Worm (Caenorhabditis elegans) whole organism, midembryonic: ENCODE results near the gene tsen-2.

ENCODE experiments used
- T22C8.4 ChIP-seq: fragments of 200-800 bp; sonication (Bioruptor generic); IDR thresholded peaks from 2 replicates; pipeline ENCODE4 v1.3.6; 2022; ENCODE audit warnings: missing genetic modification characterization, missing compliant biosample characterization
- flt-1 ChIP-seq: fragments of 200-800 bp; sonication (Bioruptor generic); IDR thresholded peaks from 2 replicates; pipeline ENCODE4 v1.3.6; 2022; ENCODE audit warnings: missing genetic modification characterization, missing compliant biosample characterization
- klf-2 ChIP-seq: fragments of 200-800 bp; sonication (Bioruptor generic); conservative IDR thresholded peaks from 2 replicates; pipeline ENCODE4 v1.3.6; 2022; ENCODE audit warnings: missing genetic modification reagents, missing genetic modification characterization, missing compliant biosample characterization
- ref-1 ChIP-seq: fragments of 200-800 bp; sonication (Bioruptor generic); conservative IDR thresholded peaks from 2 replicates; pipeline ENCODE4 v1.3.6; 2022; ENCODE audit warnings: missing genetic modification reagents, missing genetic modification characterization, missing compliant biosample characterization
- tab-1 ChIP-seq: fragments of 200-800 bp; sonication (Bioruptor generic); IDR thresholded peaks from 2 replicates; pipeline ENCODE4 v1.3.6; 2022; ENCODE audit warnings: missing genetic modification characterization, missing compliant biosample characterization
- ztf-29 ChIP-seq: fragments of 200-800 bp; sonication (Bioruptor generic); IDR thresholded peaks from 2 replicates; pipeline ENCODE4 v1.3.6; 2022; ENCODE audit warnings: missing genetic modification reagents, missing genetic modification characterization, missing compliant biosample characterization

DNA sequence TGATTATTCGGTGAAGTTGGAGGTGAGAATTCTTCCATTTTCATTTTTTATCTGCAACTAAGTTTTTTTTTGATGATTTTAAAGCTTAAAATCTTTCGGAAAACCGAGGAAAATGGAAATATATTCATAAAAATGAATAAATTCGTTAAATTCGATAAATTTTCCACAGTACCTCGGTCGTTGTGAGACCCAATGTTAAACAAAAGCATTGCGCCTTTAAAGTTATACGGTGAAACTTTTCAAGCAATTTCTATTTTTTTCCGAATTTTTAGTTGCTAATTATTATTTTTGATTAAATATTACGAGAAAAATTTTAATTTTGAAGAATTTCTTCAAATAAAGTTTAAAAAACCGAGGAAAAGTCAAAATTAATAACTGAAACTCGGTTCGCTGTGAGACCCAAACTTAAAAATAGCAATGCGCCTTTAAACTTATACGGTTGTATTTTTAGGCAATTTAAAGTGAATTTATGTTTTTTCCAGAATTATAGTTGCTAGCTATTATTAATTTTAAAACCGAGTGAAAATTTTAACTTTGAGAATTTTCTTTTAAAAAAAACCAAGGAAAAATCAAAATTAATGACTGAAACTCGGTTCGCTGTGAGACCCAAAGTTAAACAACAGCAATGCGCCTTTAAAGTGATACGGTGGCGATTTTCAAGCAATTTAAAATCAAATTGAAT, 28.7 kb downstream of the tsen-2 start, which contains the start of gene taf-12:
- TF ChIP-seq flt-1 (no peak), T22C8.4 (GFP tag; lab: Robert Waterston, UW) (no peak), ztf-29 (GFP tag; lab: Robert Waterston, UW) (no peak), tab-1 (GFP tag; lab: Robert Waterston, UW) (no peak), ref-1 (GFP tag; lab: Robert Waterston, UW) (no peak), klf-2 (GFP tag; lab: Robert Waterston, UW) (no peak)
